Worm (Caenorhabditis elegans): ENCODE data around the gene Y73B6BL.289.

Gene Y73B6BL.289

DNA sequence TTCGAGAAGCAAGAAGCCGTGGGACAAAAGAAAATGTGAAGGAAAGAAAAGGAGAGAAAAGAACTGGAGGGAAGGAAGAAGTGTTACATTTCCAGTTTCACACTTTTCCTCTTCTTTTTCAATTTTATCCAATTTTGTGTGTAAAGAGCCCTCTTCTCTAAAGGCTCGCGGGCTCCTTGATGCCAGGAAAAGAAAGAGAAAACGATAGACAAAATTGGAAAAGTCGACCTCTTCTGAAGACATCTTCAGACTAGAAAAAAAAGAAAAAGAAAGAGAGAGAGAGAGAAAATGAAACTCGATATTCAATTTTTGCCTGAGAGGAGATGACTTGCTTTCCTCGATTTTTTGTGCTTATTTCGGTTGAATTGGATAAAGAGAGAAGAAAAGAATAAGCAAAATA, 37.7 kb downstream of the Y73B6BL.289 start:
- TF ChIP-seq unc-62 (GFP tag; optimal IDR thresholded peaks at IDR 0.05): no peak

DNA sequence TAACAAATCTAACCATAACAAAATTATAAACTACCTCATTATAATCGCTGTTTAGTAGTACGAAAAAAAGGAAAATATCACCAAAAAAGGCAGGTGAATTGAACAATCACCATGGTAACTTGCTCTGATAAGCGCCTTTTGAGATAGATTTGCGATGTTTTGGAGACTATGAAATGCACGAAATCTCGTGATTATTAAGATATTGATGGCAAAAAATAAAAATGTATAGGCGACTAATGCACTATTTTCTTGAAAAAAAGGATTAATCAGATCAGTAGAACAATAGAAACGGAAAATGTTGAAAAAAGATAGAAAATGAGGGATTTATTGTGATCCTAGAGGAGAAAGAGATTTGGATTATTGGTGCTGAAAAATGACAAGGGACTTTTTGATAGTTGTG, 41.2 kb downstream of the Y73B6BL.289 start:
- TF ChIP-seq unc-62 (GFP tag; optimal IDR thresholded peaks at IDR 0.05): no peak

DNA sequence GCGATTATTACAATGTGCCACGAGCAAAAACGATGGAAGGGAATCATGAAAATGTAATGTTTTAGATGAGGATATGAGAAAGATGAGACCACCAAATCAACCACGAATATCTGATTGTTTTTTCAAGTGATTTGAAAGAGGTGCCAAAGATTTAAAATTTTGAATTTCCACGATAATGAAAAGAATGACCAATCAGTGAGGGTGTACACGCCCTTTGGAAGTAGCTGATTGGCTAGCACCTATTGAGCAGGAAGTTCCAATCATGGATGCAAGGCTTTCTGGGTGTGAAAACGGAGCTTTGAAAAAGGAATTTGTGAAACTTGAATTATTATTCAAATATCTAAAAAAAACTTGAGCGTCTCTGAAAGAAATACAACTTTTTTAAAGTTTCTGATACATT, 44.3 kb downstream of the Y73B6BL.289 start:
- TF ChIP-seq unc-62 (GFP tag; optimal IDR thresholded peaks at IDR 0.05): no peak

DNA sequence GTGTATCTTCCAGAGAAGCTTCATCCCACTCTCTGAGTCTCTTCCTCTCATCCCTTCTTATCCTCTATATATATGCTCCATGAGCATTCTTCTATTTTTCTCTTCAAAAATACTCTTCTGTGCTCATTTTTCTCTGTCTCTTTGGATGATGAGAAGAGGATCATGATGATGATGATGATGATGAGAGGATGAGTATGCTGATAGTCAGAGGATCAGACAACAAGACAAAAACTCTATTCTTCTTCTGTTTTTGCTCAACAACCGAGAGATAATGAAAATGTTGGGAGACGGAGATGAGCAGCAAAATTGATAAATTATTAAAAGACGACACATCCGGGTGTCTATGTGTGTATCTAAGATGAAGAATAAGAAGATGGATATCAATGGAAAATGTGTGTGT, 46.0 kb downstream of the Y73B6BL.289 start:
- no peak for TF ChIP-seq unc-62 (GFP tag; optimal IDR thresholded peaks at IDR 0.05)

ce11 chrIV:6395190-6395589, 47.9 kb downstream of the Y73B6BL.289 start:
- no peak for TF ChIP-seq unc-62 (GFP tag; optimal IDR thresholded peaks at IDR 0.05)
